Worm (Caenorhabditis elegans) whole organism, L1 larva: Measurements from ENCODE around the gene F20G2.5.

ENCODE experiments used
- Y116A8C.19 ChIP-seq: sonication (generic microtip); optimal IDR thresholded peaks from 2 replicates; lab custom pipeline; 2016; ENCODE audit warnings: missing compliant biosample characterization, missing genetic modification characterization, borderline replicate concordance
- dsc-1 ChIP-seq: sonication (generic microtip); optimal IDR thresholded peaks from 2 replicates; lab custom pipeline; 2016; ENCODE audit warnings: mild to moderate bottlenecking, missing genetic modification characterization, missing compliant biosample characterization
- egl-13 ChIP-seq: sonication (generic microtip); optimal IDR thresholded peaks from 2 replicates; lab custom pipeline; 2016; ENCODE audit warnings: missing genotype, missing genetic modification reagents, missing genetic modification characterization, missing compliant biosample characterization
- fkh-10 ChIP-seq: sonication (generic microtip); optimal IDR thresholded peaks from 2 replicates; lab custom pipeline; 2017; ENCODE audit warnings: missing biosample characterization, missing genetic modification reagents, missing genetic modification characterization
- nhr-11 ChIP-seq: fragments of 150-350 bp; optimal IDR thresholded peaks from 2 replicates; lab custom pipeline; 2014; ENCODE audit warnings: missing biosample characterization, missing genetic modification characterization
- nhr-237 ChIP-seq: fragments of 150-350 bp; optimal IDR thresholded peaks from 2 replicates; lab custom pipeline; 2014; ENCODE audit warnings: missing biosample characterization, missing genetic modification characterization
- nhr-77 ChIP-seq: fragments of 150-350 bp; optimal IDR thresholded peaks from 2 replicates; lab custom pipeline; 2014; ENCODE audit warnings: missing biosample characterization, missing genetic modification characterization
- sox-4 ChIP-seq: sonication (generic microtip); optimal IDR thresholded peaks from 2 replicates; lab custom pipeline; 2016; ENCODE audit warnings: missing genetic modification characterization, missing compliant biosample characterization
- unc-62 ChIP-seq: fragments of 150-350 bp; optimal IDR thresholded peaks from 2 replicates; lab custom pipeline; 2014; ENCODE audit warnings: missing biosample characterization, missing genetic modification reagents, missing genetic modification characterization
- xbp-1 ChIP-seq: sonication (generic microtip); optimal IDR thresholded peaks from 2 replicates; lab custom pipeline; 2016; ENCODE audit warnings: missing genetic modification characterization, missing compliant biosample characterization
- zip-4 ChIP-seq: fragments of 200-800 bp; sonication (Bioruptor generic); optimal IDR thresholded peaks from 2 replicates; lab custom pipeline; 2018; ENCODE audit warnings: mild to moderate bottlenecking, missing genetic modification characterization, moderate library complexity, missing compliant biosample characterization

ce11 chrV:13763723-13764122, 7.6 kb upstream of the F20G2.5 start:
- TF ChIP-seq sox-4 (tag; lab: Kevin White, UChicago): no peak
- TF ChIP-seq zip-4 (GFP tag; lab: Kevin White, UChicago): no peak
- TF ChIP-seq xbp-1 (tag; lab: Kevin White, UChicago): no peak
- TF ChIP-seq nhr-11 (tag; lab: Kevin White, UChicago): no peak
- no peak for TF ChIP-seq nhr-77
- TF ChIP-seq nhr-237 (tag; lab: Kevin White, UChicago): no peak
- TF ChIP-seq egl-13 (tag; lab: Kevin White, UChicago): no peak
- TF ChIP-seq Y116A8C.19 (tag; lab: Kevin White, UChicago): no peak
- no peak for TF ChIP-seq unc-62 (GFP tag; lab: Kevin White, UChicago)
- peak; percentile 0 for TF ChIP-seq fkh-10
- no peak for TF ChIP-seq dsc-1
